Worm (Caenorhabditis elegans) whole organism, midembryonic: ENCODE measurements around the gene rpm-1.
"Not testable (repeated sequence)": the region's sequence is repeated elsewhere in the genome, so short reads cannot be mapped to it uniquely, and the experiment has no call there.

Experiments used
- cog-1 ChIP-seq: sonication (generic microtip); optimal IDR thresholded peaks from 2 replicates; lab custom pipeline; 2016; ENCODE audit warnings: missing genetic modification characterization, missing compliant biosample characterization
- med-1 ChIP-seq: sonication (generic microtip); optimal IDR thresholded peaks from 2 replicates; lab custom pipeline; 2017; ENCODE audit warnings: missing genetic modification characterization, mild to moderate bottlenecking, missing compliant biosample characterization, antibody characterized with exemption, missing genetic modification reagents; ENCODE audit not compliant: insufficient read depth
- ztf-23 ChIP-seq: fragments of 200-800 bp; sonication (Bioruptor generic); IDR thresholded peaks from 2 replicates; pipeline ENCODE4 v1.3.6; 2022; ENCODE audit warnings: missing genetic modification reagents, missing genetic modification characterization, missing compliant biosample characterization

ce11 chrV:8861949-8862348 lies 42.2 kb upstream of the rpm-1 start, which contains the start of gene F07B7.12:
- not testable (repeated sequence) for TF ChIP-seq ztf-23; cog-1 (tag; lab: Kevin White, UChicago); med-1 (GFP tag; lab: Kevin White, UChicago)
